Worm (Caenorhabditis elegans): ENCODE data around the gene F35B3.7.

F35B3.7 gene

DNA sequence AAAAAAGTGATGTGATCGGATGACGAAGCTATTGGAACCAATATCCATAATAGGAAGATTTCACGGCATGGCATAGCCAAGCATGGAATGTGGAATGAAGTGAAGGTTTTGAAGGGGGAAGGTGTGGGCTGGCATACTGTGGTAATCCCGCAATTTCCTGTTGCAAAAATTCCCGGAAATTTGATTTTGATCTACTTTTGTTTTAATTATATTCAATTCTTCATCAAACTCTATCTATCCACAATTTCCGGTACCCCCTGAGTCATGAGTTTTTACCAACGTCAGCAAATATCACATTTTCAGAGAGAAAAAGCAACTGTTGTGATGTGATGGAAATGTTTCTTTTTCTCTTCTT, 12.6 kb upstream of the F35B3.7 start, which contains the start of gene gcy-11:
gcy-11 (minus strand) TSS at position 101 of the 355 bp plus-strand sequence.
- no peak for TF ChIP-seq sem-2 (GFP tag; optimal IDR thresholded peaks at IDR 0.05)
- no peak for TF ChIP-seq tbx-8 (GFP tag; optimal IDR thresholded peaks at IDR 0.05)
- TF ChIP-seq flh-1 (GFP tag; optimal IDR thresholded peaks at IDR 0.05), result no peak
- no peak for TF ChIP-seq unc-62 (GFP tag; optimal IDR thresholded peaks at IDR 0.05)
- no peak for TF ChIP-seq ces-1 (GFP tag; optimal IDR thresholded peaks at IDR 0.05)
- no peak for TF ChIP-seq ceh-43 (GFP tag; optimal IDR thresholded peaks at IDR 0.05)
- TF ChIP-seq sptf-1 (tag; optimal IDR thresholded peaks at IDR 0.05), result no peak
- TF ChIP-seq elt-1 (tag; optimal IDR thresholded peaks at IDR 0.05; ENCODE audit: borderline replicate concordance, insufficient read depth), result no peak
- no peak for TF ChIP-seq mab-5 (tag; optimal IDR thresholded peaks at IDR 0.05)
- no peak for TF ChIP-seq hlh-1 (tag; optimal IDR thresholded peaks at IDR 0.05)
- no peak for TF ChIP-seq ceh-39 (tag; optimal IDR thresholded peaks at IDR 0.05)

DNA sequence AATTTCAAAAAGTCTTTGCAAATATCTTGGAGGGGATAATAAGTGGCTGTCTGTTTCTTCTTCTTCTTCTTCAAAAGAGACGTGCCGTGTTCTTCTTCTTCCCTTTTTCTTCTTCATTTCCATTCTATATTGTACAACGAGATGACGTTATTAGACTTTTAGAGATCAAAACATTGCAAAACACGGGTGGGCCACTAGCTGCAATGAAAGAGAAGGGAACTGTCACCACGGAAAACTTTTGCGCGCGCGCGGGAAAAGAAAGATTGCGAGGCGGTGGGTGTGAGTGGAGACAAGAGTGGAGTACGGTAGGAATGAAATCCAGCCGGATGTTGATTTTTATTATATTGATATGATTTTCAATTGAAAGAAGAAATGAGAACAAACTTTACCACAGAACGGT, 11.2 kb upstream of the F35B3.7 start:
- TF ChIP-seq mab-5 (tag; optimal IDR thresholded peaks at IDR 0.05) (no peak), zip-8 (tag; optimal IDR thresholded peaks at IDR 0.05) (no peak), ces-1 (GFP tag; optimal IDR thresholded peaks at IDR 0.05) (no peak), unc-120 (tag; optimal IDR thresholded peaks at IDR 0.05; ENCODE audit: poor library complexity, severe bottlenecking) (no peak), snpc-4 (tag; optimal IDR thresholded peaks at IDR 0.05) (no peak), sem-2 (GFP tag; optimal IDR thresholded peaks at IDR 0.05) (no peak), cnd-1 (tag; optimal IDR thresholded peaks at IDR 0.05) (no peak), elt-1 (tag; optimal IDR thresholded peaks at IDR 0.05; ENCODE audit: borderline replicate concordance, insufficient read depth) (no peak), mep-1 (tag; optimal IDR thresholded peaks at IDR 0.05) (no peak), elt-3 (tag; optimal IDR thresholded peaks at IDR 0.05) (no peak), pha-4 (tag; optimal IDR thresholded peaks at IDR 0.05) (no peak), mls-2 (tag; optimal IDR thresholded peaks at IDR 0.05) (no peak), ceh-83 (GFP tag; optimal IDR thresholded peaks at IDR 0.05) (no peak), nhr-28 (tag; optimal IDR thresholded peaks at IDR 0.05) (no peak), bed-3 (GFP tag; optimal IDR thresholded peaks at IDR 0.05) (no peak), lin-13 (tag; optimal IDR thresholded peaks at IDR 0.05) (no peak)

- TF ChIP-seq ceh-83 (GFP tag; optimal IDR thresholded peaks at IDR 0.05), result no peak
Measured at ce11 chrX:17045529-17045928, 2.7 kb upstream of the F35B3.7 start, which contains the start of gene C30G4.2. Gene C30G4.2 (minus strand): TSS chrX:17045629.

DNA sequence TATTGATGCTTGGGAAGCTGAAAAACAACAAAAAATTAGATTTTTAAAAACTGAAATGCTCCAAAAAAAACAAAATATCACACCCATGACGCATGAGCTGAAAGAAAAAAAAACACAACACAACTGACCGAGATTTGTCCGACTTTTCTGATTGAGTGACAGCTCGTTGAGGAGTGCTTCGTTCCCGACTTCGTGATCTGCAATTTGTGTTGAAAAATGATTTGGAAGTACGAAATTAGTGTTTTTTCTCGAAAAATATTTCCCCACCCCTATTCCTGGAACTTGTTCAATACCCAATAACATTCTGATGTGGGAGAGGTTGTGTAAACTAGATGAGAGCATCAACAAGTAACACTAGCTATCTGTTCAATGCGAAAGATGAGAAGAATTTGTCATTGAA, 1.3 kb downstream of the F35B3.7 start:
- TF ChIP-seq mls-2 (tag; optimal IDR thresholded peaks at IDR 0.05) (no peak), bed-3 (GFP tag; optimal IDR thresholded peaks at IDR 0.05) (no peak), ceh-43 (GFP tag; optimal IDR thresholded peaks at IDR 0.05) (no peak)

ce11 chrX:17038616-17039015, 4.3 kb downstream of the F35B3.7 start:
- no peak for TF ChIP-seq lin-13 (tag; optimal IDR thresholded peaks at IDR 0.05)
- peak; percentile 87 for TF ChIP-seq blmp-1 (tag; optimal IDR thresholded peaks at IDR 0.05)

DNA sequence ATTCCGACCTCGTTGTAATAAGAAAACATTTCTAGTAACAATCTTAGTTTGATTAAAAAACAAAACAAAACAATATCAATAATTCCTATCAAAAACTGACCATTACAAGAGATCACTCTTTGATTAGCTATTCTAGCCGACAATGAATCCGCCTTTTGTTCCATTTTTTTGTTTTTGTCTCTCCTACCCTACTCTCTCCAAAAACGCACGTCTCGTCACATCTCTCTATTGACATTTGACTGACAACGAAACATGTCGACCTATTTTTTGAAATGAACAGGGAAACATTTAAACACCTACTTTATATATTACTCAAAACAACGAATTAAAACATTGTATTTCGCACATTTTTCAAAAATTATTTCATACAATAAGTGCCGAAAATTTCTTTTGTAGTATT, 8.1 kb downstream of the F35B3.7 start:
- TF ChIP-seq tbx-8 (GFP tag; optimal IDR thresholded peaks at IDR 0.05), result no peak
- no peak for TF ChIP-seq ceh-43 (GFP tag; optimal IDR thresholded peaks at IDR 0.05)
- TF ChIP-seq drap-1 (GFP tag; optimal IDR thresholded peaks at IDR 0.05), result no peak
- TF ChIP-seq lin-13 (tag; optimal IDR thresholded peaks at IDR 0.05), result no peak
- TF ChIP-seq nhr-237 (tag; optimal IDR thresholded peaks at IDR 0.05), result no peak
- TF ChIP-seq unc-120 (tag; optimal IDR thresholded peaks at IDR 0.05; ENCODE audit: poor library complexity, severe bottlenecking), result no peak
- no peak for TF ChIP-seq unc-62 (GFP tag; optimal IDR thresholded peaks at IDR 0.05)
- no peak for TF ChIP-seq ces-1 (GFP tag; optimal IDR thresholded peaks at IDR 0.05)
- no peak for TF ChIP-seq flh-1 (GFP tag; optimal IDR thresholded peaks at IDR 0.05)

ce11 chrX:17034193-17034592, 8.7 kb downstream of the F35B3.7 start:
- TF ChIP-seq unc-39 (tag; optimal IDR thresholded peaks at IDR 0.05) (no peak), nhr-237 (tag; optimal IDR thresholded peaks at IDR 0.05) (no peak), ces-1 (GFP tag; optimal IDR thresholded peaks at IDR 0.05) (peak; percentile 37)
